Fruit fly (Drosophila melanogaster) whole organism, pupa: ENCODE measurements around the gene Tpst.
A peak's percentile ranks its signal among the peaks of the same experiment; 100 is the strongest.

Source experiments
- CG10348 ChIP-seq: fragments of 200-800 bp; sonication (Bioruptor generic); IDR thresholded peaks from 2 replicates; pipeline ENCODE4 v1.3.6; 2022; ENCODE audit warnings: missing biosample characterization, missing genetic modification characterization
- CG12605 ChIP-seq: fragments of 200-800 bp; sonication (Bioruptor generic); IDR thresholded peaks from 2 replicates; pipeline ENCODE4 v1.3.6; 2022; ENCODE audit warnings: missing biosample characterization, missing genetic modification characterization
- CG13204 ChIP-seq: fragments of 200-800 bp; sonication (Bioruptor generic); optimal IDR thresholded peaks from 2 replicates; lab custom pipeline; 2018; ENCODE audit warnings: missing biosample characterization, mild to moderate bottlenecking, missing genetic modification characterization, moderate library complexity
- CG14655 ChIP-seq: fragments of 200-800 bp; sonication (Bioruptor generic); optimal IDR thresholded peaks from 3 replicates; lab custom pipeline; 2017; ENCODE audit warnings: mild to moderate bottlenecking, missing biosample characterization, missing genetic modification reagents, missing genetic modification characterization
- CG15710 ChIP-seq: fragments of 200-800 bp; sonication (Bioruptor generic); optimal IDR thresholded peaks from 2 replicates; lab custom pipeline; 2018; ENCODE audit warnings: missing biosample characterization, mild to moderate bottlenecking, missing genetic modification characterization, moderate library complexity
- CG17806 ChIP-seq: fragments of 200-800 bp; sonication (Bioruptor generic); optimal IDR thresholded peaks from 2 replicates; lab custom pipeline; 2018; ENCODE audit warnings: missing biosample characterization, mild to moderate bottlenecking, missing genetic modification characterization, moderate library complexity
- CG32121 ChIP-seq: fragments of 200-800 bp; sonication (Bioruptor generic); IDR thresholded peaks from 2 replicates; pipeline ENCODE4 v1.3.6; 2022; ENCODE audit warnings: missing biosample characterization, missing genetic modification characterization
- CG34367 ChIP-seq: fragments of 200-800 bp; sonication (Bioruptor generic); optimal IDR thresholded peaks from 2 replicates; lab custom pipeline; 2018; ENCODE audit warnings: missing biosample characterization, mild to moderate bottlenecking, missing genetic modification characterization
- CG4496 ChIP-seq: fragments of 200-800 bp; sonication (Bioruptor generic); IDR thresholded peaks from 3 replicates; pipeline ENCODE4 v1.3.6; 2022; ENCODE audit warnings: missing biosample characterization, missing genetic modification characterization
- CG8159 ChIP-seq: fragments of 200-800 bp; sonication (Bioruptor generic); optimal IDR thresholded peaks from 3 replicates; lab custom pipeline; 2018; ENCODE audit warnings: missing biosample characterization, mild to moderate bottlenecking, missing genetic modification characterization, moderate library complexity
- CG8301 ChIP-seq: fragments of 200-800 bp; sonication (Bioruptor generic); optimal IDR thresholded peaks from 2 replicates; lab custom pipeline; 2018; ENCODE audit warnings: missing biosample characterization, mild to moderate bottlenecking, missing genetic modification characterization
- CG9948 ChIP-seq: fragments of 200-800 bp; sonication (Bioruptor generic); optimal IDR thresholded peaks from 2 replicates; lab custom pipeline; 2018; ENCODE audit warnings: missing biosample characterization, mild to moderate bottlenecking, missing genetic modification characterization, moderate library complexity
- D1 ChIP-seq: fragments of 200-800 bp; sonication (Bioruptor generic); optimal IDR thresholded peaks from 2 replicates; lab custom pipeline; 2018; ENCODE audit warnings: missing biosample characterization, mild to moderate bottlenecking, missing genetic modification characterization, moderate library complexity
- EcR ChIP-seq: fragments of 200-800 bp; sonication (Bioruptor generic); optimal IDR thresholded peaks from 3 replicates; lab custom pipeline; 2019; ENCODE audit warnings: missing biosample characterization, missing genetic modification characterization, mild to moderate bottlenecking, moderate library complexity, missing genetic modification reagents
- Ets98B ChIP-seq: fragments of 200-800 bp; sonication (Bioruptor generic); IDR thresholded peaks from 2 replicates; pipeline ENCODE4 v1.3.6; 2022; ENCODE audit warnings: missing biosample characterization, missing genetic modification characterization
- Pif1A ChIP-seq: fragments of 200-800 bp; sonication (Bioruptor generic); optimal IDR thresholded peaks from 3 replicates; lab custom pipeline; 2016; ENCODE audit warnings: missing biosample characterization, missing genetic modification characterization
- Pif1B ChIP-seq: fragments of 200-800 bp; sonication (Bioruptor generic); optimal IDR thresholded peaks from 3 replicates; lab custom pipeline; 2016; ENCODE audit warnings: missing biosample characterization, missing genetic modification characterization
- Snoo ChIP-seq: fragments of 200-800 bp; sonication (Bioruptor generic); optimal IDR thresholded peaks from 3 replicates; lab custom pipeline; 2017; ENCODE audit warnings: missing biosample characterization, mild to moderate bottlenecking, missing genetic modification characterization, inconsistent platforms
- fd96Ca ChIP-seq: fragments of 200-800 bp; sonication (Bioruptor generic); IDR thresholded peaks from 3 replicates; pipeline ENCODE4 v1.3.6; 2022; ENCODE audit warnings: missing biosample characterization, missing genetic modification characterization
- gl ChIP-seq: fragments of 200-800 bp; sonication (Bioruptor generic); optimal IDR thresholded peaks from 2 replicates; lab custom pipeline; 2018; ENCODE audit warnings: missing biosample characterization, mild to moderate bottlenecking, missing genetic modification characterization
- rn ChIP-seq: fragments of 200-800 bp; sonication (Bioruptor generic); IDR thresholded peaks from 2 replicates; pipeline ENCODE4 v1.3.6; 2022; ENCODE audit warnings: missing biosample characterization, missing genetic modification characterization

Gene Tpst

dm6 chrX:13561371-13561770, 2.3 kb upstream of the Tpst start, which contains the start of gene CG32633:
Gene CG32633 (plus strand): TSS chrX:13561671.
- TF ChIP-seq CG17806 = no peak
- no peak for TF ChIP-seq gl (tag; lab: Kevin White, UChicago)
- no peak for TF ChIP-seq Ets98B (GFP tag; lab: Robert Waterston, UW)
- no peak for TF ChIP-seq CG12605 (GFP tag; lab: Robert Waterston, UW)
- no peak for TF ChIP-seq CG8301
- no peak for TF ChIP-seq CG13204 (GFP tag; lab: Kevin White, UChicago)
- TF ChIP-seq EcR = no peak
- TF ChIP-seq Pif1A (GFP tag; lab: Kevin White, UChicago) = no peak
- no peak for TF ChIP-seq CG14655
- TF ChIP-seq D1 (tag; lab: Kevin White, UChicago) = no peak
- TF ChIP-seq CG4496 (GFP tag; lab: Robert Waterston, UW) = no peak
- TF ChIP-seq Pif1B = no peak
- TF ChIP-seq Snoo = no peak
- no peak for TF ChIP-seq CG34367 (tag; lab: Kevin White, UChicago)
- no peak for TF ChIP-seq CG10348 (GFP tag; lab: Robert Waterston, UW)
- no peak for TF ChIP-seq CG9948
- no peak for TF ChIP-seq CG15710 (tag; lab: Kevin White, UChicago)
- TF ChIP-seq CG32121 = no peak
- TF ChIP-seq CG8159 (tag; lab: Kevin White, UChicago) = no peak

DNA sequence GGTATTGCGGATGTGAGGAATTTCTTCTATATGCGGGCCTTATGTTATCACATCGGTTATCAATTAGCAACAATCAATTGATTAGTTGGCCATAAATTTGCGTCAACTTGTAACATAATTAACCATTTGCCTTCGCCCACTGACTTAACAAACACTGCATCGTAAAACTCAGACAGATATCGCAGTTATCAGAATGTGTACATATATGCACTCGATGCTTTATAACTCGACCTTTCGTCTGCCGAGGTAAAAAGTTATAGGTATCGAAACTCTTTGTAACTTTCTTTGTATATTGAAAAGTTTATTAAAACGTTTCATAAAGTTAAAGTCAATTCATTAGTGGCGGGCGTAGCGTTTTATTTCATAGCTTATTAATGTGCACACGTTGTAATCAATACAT, 581 bp upstream of the Tpst start:
- TF ChIP-seq CG12605 (GFP tag; lab: Robert Waterston, UW) = no peak
- no peak for TF ChIP-seq CG14655
- TF ChIP-seq CG10348 (GFP tag; lab: Robert Waterston, UW) = no peak
- no peak for TF ChIP-seq Pif1B
- TF ChIP-seq CG8159 (tag; lab: Kevin White, UChicago) = no peak
- TF ChIP-seq CG17806 = no peak
- no peak for TF ChIP-seq Ets98B (GFP tag; lab: Robert Waterston, UW)
- TF ChIP-seq Pif1A (GFP tag; lab: Kevin White, UChicago) = no peak
- no peak for TF ChIP-seq CG13204 (GFP tag; lab: Kevin White, UChicago)
- TF ChIP-seq CG9948 = no peak
- no peak for TF ChIP-seq EcR
- TF ChIP-seq rn (GFP tag; lab: Robert Waterston, UW) = no peak
- no peak for TF ChIP-seq CG15710 (tag; lab: Kevin White, UChicago)
- no peak for TF ChIP-seq CG8301
- TF ChIP-seq CG4496 (GFP tag; lab: Robert Waterston, UW) = no peak
- no peak for TF ChIP-seq D1 (tag; lab: Kevin White, UChicago)
- no peak for TF ChIP-seq fd96Ca (GFP tag; lab: Robert Waterston, UW)
- TF ChIP-seq gl (tag; lab: Kevin White, UChicago) = no peak
- TF ChIP-seq CG34367 (tag; lab: Kevin White, UChicago) = no peak
- TF ChIP-seq Snoo = no peak

DNA sequence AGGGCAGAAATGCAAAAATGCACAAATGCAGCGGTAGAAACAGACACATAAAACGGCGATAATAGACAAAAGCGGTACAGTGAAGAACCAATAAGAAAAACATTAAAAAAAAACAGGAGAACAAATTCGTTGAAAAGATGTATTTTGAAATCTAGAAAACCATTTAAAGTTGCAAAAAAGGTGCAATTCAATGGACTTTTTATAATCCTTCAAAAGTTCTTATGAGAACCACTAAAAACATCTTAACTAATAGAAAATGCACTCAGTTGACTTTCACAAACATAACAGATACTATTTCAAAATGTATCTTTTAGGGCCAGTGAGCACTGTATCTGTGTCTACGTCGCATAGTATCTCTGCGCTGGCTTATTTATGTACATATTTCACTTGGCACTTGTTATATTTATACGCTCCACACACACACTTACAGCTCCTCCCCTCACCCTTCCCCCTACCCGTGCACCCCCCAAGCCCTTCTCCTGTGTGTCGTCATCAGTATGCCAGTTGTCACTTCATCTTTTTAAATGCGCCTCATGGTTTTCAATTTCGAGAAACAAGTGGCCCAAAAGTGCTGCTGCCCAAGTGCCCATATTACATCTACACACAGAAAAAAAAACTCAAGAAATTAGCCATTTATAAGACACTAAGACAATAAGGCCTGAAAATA, 2.0 kb downstream of the Tpst start:
- TF ChIP-seq CG32121 = no peak
- peak; percentile 55 for TF ChIP-seq Ets98B (GFP tag; lab: Robert Waterston, UW)
- TF ChIP-seq fd96Ca (GFP tag; lab: Robert Waterston, UW) = no peak
- no peak for TF ChIP-seq CG13204 (GFP tag; lab: Kevin White, UChicago)
- no peak for TF ChIP-seq CG34367 (tag; lab: Kevin White, UChicago)
- peak; percentile 13 for TF ChIP-seq CG8159 (tag; lab: Kevin White, UChicago)
- no peak for TF ChIP-seq D1 (tag; lab: Kevin White, UChicago)
- no peak for TF ChIP-seq gl (tag; lab: Kevin White, UChicago)
- TF ChIP-seq EcR = no peak
- TF ChIP-seq CG9948 = peak; percentile 14
- TF ChIP-seq rn (GFP tag; lab: Robert Waterston, UW) = no peak
- no peak for TF ChIP-seq Snoo
- no peak for TF ChIP-seq Pif1B
- no peak for TF ChIP-seq Pif1A (GFP tag; lab: Kevin White, UChicago)
- no peak for TF ChIP-seq CG10348 (GFP tag; lab: Robert Waterston, UW)
- TF ChIP-seq CG17806 = no peak
- TF ChIP-seq CG4496 (GFP tag; lab: Robert Waterston, UW) = no peak
- peak; percentile 34 for TF ChIP-seq CG15710 (tag; lab: Kevin White, UChicago)
- peak; percentile 21 for TF ChIP-seq CG8301
- peak; percentile 51 for TF ChIP-seq CG14655
- TF ChIP-seq CG12605 (GFP tag; lab: Robert Waterston, UW) = no peak

DNA sequence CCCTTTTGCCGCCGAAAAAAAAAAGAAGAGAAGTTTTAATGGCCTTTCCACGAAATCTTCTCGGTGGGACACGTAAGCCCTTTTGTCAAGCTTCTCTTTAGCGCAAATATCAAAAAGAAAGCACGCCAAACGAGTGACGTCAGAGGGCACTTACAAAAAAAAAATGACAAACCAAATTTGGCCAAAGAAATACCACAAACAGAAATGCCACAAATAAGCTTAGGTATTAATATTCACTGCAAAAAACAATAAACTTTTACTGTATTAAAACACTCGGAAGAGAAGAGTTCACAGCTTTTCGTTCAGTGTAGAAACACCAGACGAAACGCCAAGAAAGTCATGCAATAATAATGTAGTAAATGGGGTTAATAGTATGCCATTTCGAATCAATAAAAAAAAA, 4.5 kb downstream of the Tpst start:
- TF ChIP-seq CG9948 (peak; percentile 14), Pif1B (peak; percentile 58), rn (GFP tag; lab: Robert Waterston, UW) (no peak), CG17806 (peak; percentile 26), D1 (tag; lab: Kevin White, UChicago) (no peak), CG34367 (tag; lab: Kevin White, UChicago) (no peak), CG15710 (tag; lab: Kevin White, UChicago) (peak; percentile 33), CG12605 (GFP tag; lab: Robert Waterston, UW) (peak; percentile 40; the same call in 1 of the 2 replicates), gl (tag; lab: Kevin White, UChicago) (no peak), CG13204 (GFP tag; lab: Kevin White, UChicago) (no peak), EcR (no peak), CG14655 (peak; percentile 33), CG4496 (GFP tag; lab: Robert Waterston, UW) (peak; percentile 66; the same call in 2 of the 3 replicates), CG32121 (peak; percentile 34; the same call in 1 of the 2 replicates), Ets98B (GFP tag; lab: Robert Waterston, UW) (peak; percentile 25; the same call in 1 of the 2 replicates), Snoo (peak; percentile 47), CG8301 (no peak), Pif1A (GFP tag; lab: Kevin White, UChicago) (peak; percentile 67), CG8159 (tag; lab: Kevin White, UChicago) (peak; percentile 47), CG10348 (GFP tag; lab: Robert Waterston, UW) (no peak), fd96Ca (GFP tag; lab: Robert Waterston, UW) (0 out of 3 replicates have a peak, but pooled peaks have one; percentile 13)

- TF ChIP-seq CG10348 (GFP tag; lab: Robert Waterston, UW) (no peak), EcR (no peak), CG9948 (no peak), CG15710 (tag; lab: Kevin White, UChicago) (no peak), Ets98B (GFP tag; lab: Robert Waterston, UW) (no peak), Pif1A (GFP tag; lab: Kevin White, UChicago) (no peak), D1 (tag; lab: Kevin White, UChicago) (no peak), Snoo (no peak), CG14655 (no peak), rn (GFP tag; lab: Robert Waterston, UW) (no peak), CG8301 (no peak), CG8159 (tag; lab: Kevin White, UChicago) (no peak), CG12605 (GFP tag; lab: Robert Waterston, UW) (no peak), CG4496 (GFP tag; lab: Robert Waterston, UW) (no peak), fd96Ca (GFP tag; lab: Robert Waterston, UW) (no peak), CG17806 (no peak)
These were observed 5.2 kb downstream of the Tpst start for dm6 chrX:13568841-13569240.
